Worm (Caenorhabditis elegans) whole organism, young adult: ENCODE results near the gene sms-2.

Experiments
- B0019.2 ChIP-seq: fragments of 200-800 bp; sonication (Bioruptor generic); conservative IDR thresholded peaks from 2 replicates; pipeline ENCODE4 v1.3.6; 2022; ENCODE audit warnings: missing genetic modification reagents, missing genetic modification characterization, missing compliant biosample characterization
- B0261.1 ChIP-seq: sonication (generic microtip); optimal IDR thresholded peaks from 2 replicates; lab custom pipeline; 2016; ENCODE audit warnings: mild to moderate bottlenecking, missing genetic modification characterization, moderate library complexity, missing compliant biosample characterization
- F10E7.11 ChIP-seq: sonication (generic microtip); optimal IDR thresholded peaks from 2 replicates; lab custom pipeline; 2017; ENCODE audit warnings: mild to moderate bottlenecking, missing genetic modification characterization, moderate library complexity, missing compliant biosample characterization
- Y53G8AR.9 ChIP-seq: fragments of 200-800 bp; sonication (Bioruptor generic); conservative IDR thresholded peaks from 2 replicates; pipeline ENCODE4 v1.3.6; 2022; ENCODE audit warnings: missing genetic modification reagents, missing genetic modification characterization, missing compliant biosample characterization
- bed-2 ChIP-seq: fragments of 200-800 bp; sonication (Bioruptor generic); IDR thresholded peaks from 2 replicates; pipeline ENCODE4 v1.3.6; 2022; ENCODE audit warnings: missing genetic modification reagents, missing genetic modification characterization, missing compliant biosample characterization
- cebp-2 ChIP-seq: fragments of 200-800 bp; sonication (Bioruptor generic); IDR thresholded peaks from 2 replicates; pipeline ENCODE4 v1.3.6; 2022; ENCODE audit warnings: missing genetic modification characterization, missing compliant biosample characterization
- ceh-100 ChIP-seq: fragments of 200-800 bp; sonication (Bioruptor generic); IDR thresholded peaks from 2 replicates; pipeline ENCODE4 v1.3.6; 2022; ENCODE audit warnings: missing genetic modification reagents, missing genetic modification characterization, missing compliant biosample characterization
- egl-18 ChIP-seq: fragments of 200-800 bp; sonication (Bioruptor generic); IDR thresholded peaks from 2 replicates; pipeline ENCODE4 v1.3.6; 2022; ENCODE audit warnings: missing genetic modification reagents, missing genetic modification characterization, missing compliant biosample characterization
- fkh-3 ChIP-seq: sonication (generic microtip); optimal IDR thresholded peaks from 2 replicates; lab custom pipeline; 2016; ENCODE audit warnings: mild to moderate bottlenecking, missing genetic modification characterization, missing compliant biosample characterization
- hlh-12 ChIP-seq: sonication (generic microtip); optimal IDR thresholded peaks from 2 replicates; lab custom pipeline; 2016; ENCODE audit warnings: missing genetic modification characterization, missing compliant biosample characterization
- hsf-1 ChIP-seq: fragments of 200-800 bp; sonication (Bioruptor generic); IDR thresholded peaks from 2 replicates; pipeline ENCODE4 v1.3.6; 2022; ENCODE audit warnings: missing genetic modification reagents, missing genetic modification characterization, missing compliant biosample characterization
- madf-10 ChIP-seq: sonication (generic microtip); optimal IDR thresholded peaks from 2 replicates; lab custom pipeline; 2016; ENCODE audit warnings: mild to moderate bottlenecking, missing genetic modification characterization, missing compliant biosample characterization
- madf-3 ChIP-seq: fragments of 200-800 bp; sonication (Bioruptor generic); IDR thresholded peaks from 2 replicates; pipeline ENCODE4 v1.3.6; 2022; ENCODE audit warnings: missing genetic modification reagents, missing genetic modification characterization, missing compliant biosample characterization
- mes-4 ChIP-seq: sonication (generic microtip); optimal IDR thresholded peaks from 2 replicates; lab custom pipeline; 2016; ENCODE audit warnings: missing genotype, missing genetic modification characterization, missing compliant biosample characterization
- mxl-1 ChIP-seq: sonication (generic microtip); optimal IDR thresholded peaks from 2 replicates; lab custom pipeline; 2016; ENCODE audit warnings: missing genetic modification characterization, missing compliant biosample characterization
- pbrm-1 ChIP-seq: fragments of 200-800 bp; sonication (Bioruptor generic); IDR thresholded peaks from 2 replicates; pipeline ENCODE4 v1.3.6; 2022; ENCODE audit warnings: missing genetic modification reagents, missing genetic modification characterization, missing compliant biosample characterization
- sea-2 ChIP-seq: fragments of 200-800 bp; sonication (Bioruptor generic); IDR thresholded peaks from 2 replicates; pipeline ENCODE4 v1.3.6; 2022; ENCODE audit warnings: missing genetic modification characterization, missing compliant biosample characterization
- snpc-3.4 ChIP-seq: sonication (generic microtip); optimal IDR thresholded peaks from 2 replicates; lab custom pipeline; 2017; ENCODE audit warnings: missing genetic modification characterization, mild to moderate bottlenecking, missing compliant biosample characterization, antibody characterized with exemption, moderate library complexity, missing genotype, missing genetic modification reagents
- unc-62 ChIP-seq: fragments of 150-350 bp; optimal IDR thresholded peaks from 2 replicates; lab custom pipeline; 2014; ENCODE audit warnings: missing biosample characterization, missing genetic modification reagents, missing genetic modification characterization
- zim-3 ChIP-seq: sonication (generic microtip); optimal IDR thresholded peaks from 2 replicates; lab custom pipeline; 2017; ENCODE audit warnings: mild to moderate bottlenecking, missing genetic modification characterization, moderate library complexity, missing compliant biosample characterization
- ztf-18 ChIP-seq: sonication (generic microtip); optimal IDR thresholded peaks from 2 replicates; lab custom pipeline; 2016; ENCODE audit warnings: missing genotype, mild to moderate bottlenecking, missing genetic modification characterization, missing compliant biosample characterization
- ztf-22 ChIP-seq: fragments of 200-800 bp; sonication (Bioruptor generic); optimal IDR thresholded peaks from 2 replicates; lab custom pipeline; 2018; ENCODE audit warnings: mild to moderate bottlenecking, missing genetic modification characterization, moderate library complexity, missing compliant biosample characterization

sms-2 gene

ce11 chrX:910337-910736 is 38.3 kb downstream of the sms-2 start:
- no peak for TF ChIP-seq egl-18 (GFP tag; lab: Robert Waterston, UW)
- no peak for TF ChIP-seq Y53G8AR.9
- TF ChIP-seq B0261.1, result no peak
- no peak for TF ChIP-seq ztf-22 (GFP tag; lab: Kevin White, UChicago)
- TF ChIP-seq madf-10 (tag; lab: Kevin White, UChicago), result no peak
- TF ChIP-seq, all 124 proteins: peak for 0

DNA sequence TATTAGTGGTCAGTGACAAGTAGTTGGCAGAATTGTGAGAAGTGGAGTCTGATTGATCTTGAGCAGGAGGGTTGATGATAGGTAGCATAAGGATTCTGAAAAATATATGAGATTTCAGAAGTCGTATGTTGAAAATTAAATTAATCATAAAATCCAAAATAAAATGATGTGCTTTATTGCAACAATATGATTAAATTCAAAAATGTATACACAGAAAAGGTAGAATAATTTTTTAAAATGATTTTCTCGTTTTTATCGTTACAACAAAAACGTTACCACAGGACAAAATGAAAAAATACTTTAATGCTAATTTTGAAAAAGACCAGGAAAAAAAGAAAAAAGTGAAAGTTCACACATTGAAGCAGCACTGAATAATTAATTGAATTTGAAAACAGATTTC is 46.2 kb downstream of the sms-2 start, which contains the start of gene ZC13.10:
Gene ZC13.10, minus strand, starts transcription at position 101 of the 400 bp plus-strand sequence.
- no peak for TF ChIP-seq B0019.2 (GFP tag; lab: Robert Waterston, UW)

DNA sequence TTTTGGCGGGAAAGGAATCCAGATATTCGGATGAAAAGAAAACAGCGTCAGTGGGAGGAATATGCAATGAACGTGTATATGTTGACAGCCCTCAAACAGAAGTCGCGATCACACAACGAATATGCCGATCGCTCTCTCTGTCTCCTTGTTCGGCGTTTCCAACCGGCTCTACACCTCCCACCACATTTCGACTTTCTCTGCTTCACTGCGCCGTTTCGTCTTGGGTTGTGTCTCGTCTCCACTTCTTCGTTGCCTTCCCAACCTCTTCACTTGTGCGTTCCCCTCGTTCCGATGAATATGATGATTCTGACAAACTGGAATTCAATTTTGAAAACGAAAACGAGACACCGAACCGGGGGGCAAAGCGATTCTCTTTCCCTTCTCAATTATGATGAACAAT is 50.7 kb downstream of the sms-2 start, which contains the start of gene mab-7:
Gene mab-7, minus strand, starts transcription at position 101 of the 400 bp plus-strand sequence.
- no peak for TF ChIP-seq madf-3
- TF ChIP-seq unc-62 (GFP tag; lab: Kevin White, UChicago), result no peak
- TF ChIP-seq fkh-3 (tag; lab: Kevin White, UChicago), result no peak
- no peak for TF ChIP-seq B0261.1
- no peak for TF ChIP-seq ztf-18
- TF ChIP-seq F10E7.11 (tag; lab: Kevin White, UChicago), result no peak
- no peak for TF ChIP-seq pbrm-1 (GFP tag; lab: Robert Waterston, UW)
- TF ChIP-seq mes-4, result no peak
- no peak for TF ChIP-seq cebp-2 (GFP tag; lab: Robert Waterston, UW)
- TF ChIP-seq snpc-3.4 (tag; lab: Kevin White, UChicago), result no peak
- no peak for TF ChIP-seq bed-2 (GFP tag; lab: Robert Waterston, UW)
- no peak for TF ChIP-seq ceh-100 (GFP tag; lab: Robert Waterston, UW)
- TF ChIP-seq hsf-1 (GFP tag; lab: Robert Waterston, UW), result no peak
- no peak for TF ChIP-seq mxl-1 (tag; lab: Kevin White, UChicago)
- no peak for TF ChIP-seq sea-2 (GFP tag; lab: Robert Waterston, UW)
- no peak for TF ChIP-seq hlh-12 (tag; lab: Kevin White, UChicago)
- no peak for TF ChIP-seq zim-3 (tag; lab: Kevin White, UChicago)
